Worm (Caenorhabditis elegans): ENCODE results near the gene esyt-2.

ce11 chrIII:6264447-6264846, 33.7 kb upstream of the esyt-2 start, which contains the start of gene srg-5:
- TF ChIP-seq unc-39 (tag; optimal IDR thresholded peaks at IDR 0.05) (no peak), flh-1 (GFP tag; optimal IDR thresholded peaks at IDR 0.05) (no peak), snpc-4 (tag; optimal IDR thresholded peaks at IDR 0.05) (no peak), bed-3 (GFP tag; optimal IDR thresholded peaks at IDR 0.05) (no peak), ztf-11 (tag; optimal IDR thresholded peaks at IDR 0.05) (no peak), hlh-1 (tag; optimal IDR thresholded peaks at IDR 0.05) (no peak), mep-1 (tag; optimal IDR thresholded peaks at IDR 0.05) (no peak), blmp-1 (tag; optimal IDR thresholded peaks at IDR 0.05) (no peak), lsy-2 (tag; optimal IDR thresholded peaks at IDR 0.05) (no peak), ceh-43 (GFP tag; optimal IDR thresholded peaks at IDR 0.05) (no peak), pha-4 (tag; optimal IDR thresholded peaks at IDR 0.05) (no peak), elt-3 (tag; optimal IDR thresholded peaks at IDR 0.05) (no peak)
